Fruit fly (Drosophila melanogaster): Measurements from ENCODE around the gene CG44153.
A peak's percentile ranks its signal among the peaks of the same experiment; 100 is the strongest.

The CG44153 gene

DNA sequence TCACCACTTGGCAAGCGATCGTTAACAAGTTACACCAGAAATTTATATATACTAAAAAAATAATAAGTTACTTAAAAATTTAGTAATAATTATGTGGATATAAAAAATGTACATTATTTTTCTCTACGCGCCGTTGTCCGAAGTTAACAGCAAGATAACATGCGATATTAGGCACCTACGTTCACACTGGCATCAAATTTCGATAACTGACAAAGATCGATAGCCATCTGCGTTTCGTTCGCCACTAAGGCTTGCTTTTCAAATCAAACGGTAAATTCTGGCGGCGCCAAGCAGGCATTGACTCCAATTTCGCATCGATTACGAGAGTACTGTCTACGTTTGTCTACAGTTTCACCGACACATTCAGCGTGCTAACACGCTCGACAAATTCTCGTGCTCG is 123.4 kb downstream of the CG44153 start, which contains the start of gene Pen:
TSS of gene Pen (plus strand) at position 196 of the 400 bp plus-strand sequence.
- TF ChIP-seq ovo (GFP tag; optimal IDR thresholded peaks at IDR 0.05), result no peak
- TF ChIP-seq tj (GFP tag; optimal IDR thresholded peaks at IDR 0.05), result no peak
- TF ChIP-seq Clk (GFP tag; optimal IDR thresholded peaks at IDR 0.05), result no peak
- TF ChIP-seq CG7101 (tag; optimal IDR thresholded peaks at IDR 0.05), result no peak
- TF ChIP-seq CG1620 (GFP tag; optimal IDR thresholded peaks at IDR 0.05), result no peak
- TF ChIP-seq CG14711 (tag; optimal IDR thresholded peaks at IDR 0.05), result no peak
- no peak for TF ChIP-seq CG5204 (GFP tag; optimal IDR thresholded peaks at IDR 0.05)
- no peak for TF ChIP-seq CG11617 (GFP tag; optimal IDR thresholded peaks at IDR 0.05)
- no peak for TF ChIP-seq bab1 (GFP tag; optimal IDR thresholded peaks at IDR 0.05)
- TF ChIP-seq Hr96 (GFP tag; optimal IDR thresholded peaks at IDR 0.05), result no peak
- TF ChIP-seq pad (GFP tag; optimal IDR thresholded peaks at IDR 0.05), result no peak
- no peak for TF ChIP-seq CG33017 (tag; optimal IDR thresholded peaks at IDR 0.05)

DNA sequence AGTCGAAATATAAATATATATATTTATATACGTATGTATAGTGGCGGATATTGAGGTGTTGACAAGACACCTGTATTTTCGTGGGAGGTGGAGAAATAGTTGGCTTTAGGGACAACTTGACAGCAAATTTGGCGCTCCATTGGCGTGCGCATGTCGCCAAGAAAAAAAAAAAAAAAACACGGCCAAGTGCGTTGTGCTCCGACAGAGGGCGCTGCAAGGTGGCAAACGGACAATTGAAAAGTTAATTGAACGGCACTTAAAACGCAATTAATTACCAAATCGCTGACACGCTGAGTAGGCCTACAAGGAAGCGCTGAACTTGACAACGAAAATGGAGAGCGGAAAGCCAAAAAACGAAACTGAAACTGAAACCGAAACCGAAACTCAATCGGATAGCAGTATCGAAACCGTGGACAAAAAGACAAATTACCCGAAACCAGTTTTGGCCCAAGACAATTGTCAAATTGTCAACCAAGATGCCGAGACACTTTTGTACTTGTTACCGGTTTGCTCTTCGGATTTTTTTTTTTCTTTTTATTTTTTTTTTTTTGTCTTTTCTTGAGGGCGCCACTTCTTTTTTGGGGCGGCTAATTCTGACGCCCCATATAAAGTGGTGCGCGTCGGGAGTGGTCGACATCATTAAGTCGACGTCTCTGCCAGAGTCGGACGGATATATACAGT is 126.3 kb downstream of the CG44153 start, which contains the start of gene Cpr31A:
TSS of gene Cpr31A (plus strand) at position 631 of the 681 bp plus-strand sequence.
- no peak for TF ChIP-seq CG1620 (GFP tag; optimal IDR thresholded peaks at IDR 0.05)
- TF ChIP-seq cnc (optimal IDR thresholded peaks at IDR 0.05), result no peak
- no peak for TF ChIP-seq CG33017 (tag; optimal IDR thresholded peaks at IDR 0.05)
- no peak for TF ChIP-seq kay (GFP tag; ENCODE audit: borderline replicate concordance)
- no peak for TF ChIP-seq Crg-1 (GFP tag; optimal IDR thresholded peaks at IDR 0.05)
- TF ChIP-seq Clk (GFP tag; optimal IDR thresholded peaks at IDR 0.05), result no peak
- no peak for TF ChIP-seq CG7045 (GFP tag; optimal IDR thresholded peaks at IDR 0.05)
- TF ChIP-seq tj (GFP tag; optimal IDR thresholded peaks at IDR 0.05), result no peak

DNA sequence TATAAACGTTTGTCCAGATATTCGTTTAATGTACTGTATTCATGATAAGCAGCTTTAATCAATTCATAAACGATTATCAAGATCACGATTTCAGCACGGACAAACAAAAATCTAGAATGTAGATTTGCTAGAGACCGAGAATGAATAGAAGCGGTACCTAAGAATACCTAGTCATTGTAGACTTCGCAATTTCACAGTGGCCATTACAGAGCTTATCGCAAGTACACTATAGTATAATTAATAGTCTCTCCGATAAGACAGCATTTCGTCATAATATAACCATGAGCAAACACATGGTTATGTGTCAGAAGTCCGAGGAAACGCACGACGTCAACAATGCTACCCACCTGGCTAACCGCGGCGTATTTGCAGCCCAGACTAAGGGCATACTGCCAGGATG is 130.8 kb downstream of the CG44153 start, which contains the start of gene CG33301:
TSS of gene CG33301 (plus strand) at position 301 of the 400 bp plus-strand sequence.
- TF ChIP-seq CG33017 (tag; optimal IDR thresholded peaks at IDR 0.05) (peak; percentile 15), CG5204 (GFP tag; optimal IDR thresholded peaks at IDR 0.05) (no peak), kay (GFP tag; ENCODE audit: borderline replicate concordance) (peak; percentile 66), ovo (GFP tag; optimal IDR thresholded peaks at IDR 0.05) (no peak), CG7045 (GFP tag; optimal IDR thresholded peaks at IDR 0.05) (no peak), tj (GFP tag; optimal IDR thresholded peaks at IDR 0.05) (no peak), cic (GFP tag; optimal IDR thresholded peaks at IDR 0.05) (peak; percentile 16)

DNA sequence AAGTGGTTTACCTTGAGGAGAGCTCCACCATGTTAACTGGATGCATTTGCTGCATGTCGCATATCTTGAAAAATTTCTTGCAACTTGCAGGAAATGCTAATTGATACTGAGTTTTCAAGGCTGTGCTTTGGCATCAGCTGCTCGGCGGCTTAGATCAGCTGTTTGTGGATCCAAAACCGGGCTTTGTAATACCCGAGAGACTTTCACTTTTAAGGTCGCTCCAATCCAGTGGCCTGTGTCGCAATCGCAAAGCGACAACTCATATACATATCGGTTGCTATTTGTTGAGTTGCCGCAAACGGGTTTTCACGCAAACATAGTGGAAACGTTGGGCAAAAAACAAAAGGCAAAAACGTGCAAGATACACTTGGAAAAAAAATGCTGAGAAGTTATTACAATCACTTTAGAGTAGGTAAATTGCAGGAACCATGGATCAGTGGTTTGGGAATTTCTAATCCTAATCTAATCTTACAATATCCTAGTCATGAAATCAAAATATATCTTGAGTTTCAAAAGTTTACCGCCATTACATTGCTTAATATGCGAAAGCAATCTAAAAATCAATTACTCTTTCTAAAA is 144.2 kb downstream of the CG44153 start:
- TF ChIP-seq Crg-1 (GFP tag; optimal IDR thresholded peaks at IDR 0.05) (no peak), Clk (GFP tag; optimal IDR thresholded peaks at IDR 0.05) (no peak)

DNA sequence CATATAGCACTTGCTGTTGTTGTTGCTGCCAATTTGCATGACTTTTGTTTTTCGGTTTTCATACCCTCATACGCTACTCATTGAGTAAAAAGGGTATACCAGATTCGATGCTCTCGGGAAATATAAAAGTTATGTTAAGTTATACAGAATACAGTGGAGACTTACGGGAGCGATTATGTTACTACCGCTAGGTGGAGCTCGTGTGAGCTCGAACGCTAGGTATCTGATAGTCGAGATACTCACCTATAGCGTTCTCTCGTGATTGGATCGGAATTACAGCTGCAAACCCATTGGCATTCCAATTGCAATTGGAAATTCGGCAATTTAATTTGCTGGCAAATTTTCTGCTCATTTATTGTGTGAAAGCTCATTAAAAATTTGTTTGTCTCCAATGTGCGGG is 146.6 kb downstream of the CG44153 start:
- TF ChIP-seq cnc (optimal IDR thresholded peaks at IDR 0.05), result no peak
- TF ChIP-seq ovo (GFP tag; optimal IDR thresholded peaks at IDR 0.05), result no peak
- no peak for TF ChIP-seq CG5204 (GFP tag; optimal IDR thresholded peaks at IDR 0.05)
- TF ChIP-seq Hr96 (GFP tag; optimal IDR thresholded peaks at IDR 0.05), result no peak
- no peak for TF ChIP-seq CG1620 (GFP tag; optimal IDR thresholded peaks at IDR 0.05)
- no peak for TF ChIP-seq CG14711 (tag; optimal IDR thresholded peaks at IDR 0.05)
- TF ChIP-seq Mnt (GFP tag; optimal IDR thresholded peaks at IDR 0.05), result no peak
- TF ChIP-seq CG33017 (tag; optimal IDR thresholded peaks at IDR 0.05), result no peak
- no peak for TF ChIP-seq Crg-1 (GFP tag; optimal IDR thresholded peaks at IDR 0.05)
- no peak for TF ChIP-seq bab1 (GFP tag; optimal IDR thresholded peaks at IDR 0.05)
- TF ChIP-seq Clk (GFP tag; optimal IDR thresholded peaks at IDR 0.05), result no peak
- TF ChIP-seq cic (GFP tag; optimal IDR thresholded peaks at IDR 0.05), result no peak
- no peak for TF ChIP-seq kay (GFP tag; ENCODE audit: borderline replicate concordance)
- TF ChIP-seq CG7101 (tag; optimal IDR thresholded peaks at IDR 0.05), result no peak
- TF ChIP-seq CG11617 (GFP tag; optimal IDR thresholded peaks at IDR 0.05), result no peak

DNA sequence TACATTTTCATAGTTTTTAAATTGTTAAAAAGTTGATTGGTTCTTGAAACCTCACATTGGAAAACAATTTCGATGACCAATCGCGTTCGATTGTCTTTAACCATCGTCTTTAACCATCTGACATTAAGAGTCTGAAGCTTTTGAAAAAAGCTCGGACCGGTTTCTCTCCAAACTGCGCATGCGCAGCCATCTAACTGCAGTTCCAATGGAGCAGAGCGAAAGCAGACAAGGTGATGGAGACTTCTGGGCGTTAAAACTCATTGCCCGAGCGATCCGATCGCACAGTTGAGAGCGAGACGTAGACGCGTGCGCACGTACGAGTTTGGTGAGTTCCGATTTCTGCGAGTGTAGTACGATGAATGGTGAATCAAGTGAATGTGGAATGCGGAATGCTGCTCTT is 147.6 kb downstream of the CG44153 start, which contains the start of gene obst-B:
TSS of gene obst-B (plus strand) at position 276 of the 400 bp plus-strand sequence.
- TF ChIP-seq cic (GFP tag; optimal IDR thresholded peaks at IDR 0.05), result no peak
- no peak for TF ChIP-seq bab1 (GFP tag; optimal IDR thresholded peaks at IDR 0.05)
- no peak for TF ChIP-seq CG33017 (tag; optimal IDR thresholded peaks at IDR 0.05)

DNA sequence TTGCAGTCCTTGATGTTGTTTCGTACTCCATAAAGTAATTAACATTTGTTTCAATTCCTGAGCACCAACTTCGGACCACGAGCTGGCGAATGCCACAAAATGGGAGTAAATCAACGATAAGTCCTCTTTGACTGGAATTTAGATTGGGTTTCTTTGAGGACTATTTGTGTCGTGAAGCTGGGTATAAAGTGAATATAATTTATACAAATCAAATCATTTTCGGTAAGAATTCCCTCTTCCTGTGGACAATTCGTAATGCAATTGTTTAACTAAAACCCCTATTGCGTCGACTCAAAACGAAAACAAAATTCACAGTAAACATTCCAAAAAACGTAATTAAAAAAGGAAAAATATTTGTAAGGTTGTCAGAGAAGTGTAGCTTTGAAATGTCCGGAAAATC is 153.7 kb downstream of the CG44153 start, which contains the start of gene CG13127:
TSS of gene CG13127 (plus strand) at position 301 of the 400 bp plus-strand sequence.
- no peak for TF ChIP-seq CG33017 (tag; optimal IDR thresholded peaks at IDR 0.05)
- TF ChIP-seq CG14711 (tag; optimal IDR thresholded peaks at IDR 0.05), result no peak

DNA sequence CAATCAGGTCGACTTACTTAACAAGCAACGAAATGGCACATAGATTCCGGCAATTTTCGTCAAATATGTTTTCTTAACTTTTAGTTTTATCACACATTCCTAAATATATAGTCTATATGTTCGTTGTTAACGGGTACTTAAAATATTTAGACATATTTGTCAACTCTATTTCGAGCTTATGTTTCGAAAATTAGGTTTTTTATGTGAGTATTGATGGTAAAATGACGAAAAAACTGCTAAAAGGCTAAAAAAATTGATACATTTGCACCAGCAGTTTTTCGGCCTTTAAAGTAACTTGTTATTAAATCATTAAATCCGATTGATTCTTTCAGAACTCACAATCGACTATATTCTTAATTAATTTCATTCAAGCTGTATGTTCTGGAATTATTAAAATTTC is 162.7 kb downstream of the CG44153 start, which contains the start of gene CG13131:
TSS of gene CG13131 (minus strand) at position 101 of the 400 bp plus-strand sequence.
- TF ChIP-seq CG11617 (GFP tag; optimal IDR thresholded peaks at IDR 0.05), result no peak

Measured in whole organism, adult.